Worm (Caenorhabditis elegans) whole organism, early embryonic: ENCODE results near the gene C35C5.10.

Experiments
- ama-1 ChIP-seq: fragments of 150-350 bp; optimal IDR thresholded peaks from 2 replicates; lab custom pipeline; 2014
- ceh-13 ChIP-seq: fragments of 200-800 bp; sonication (Bioruptor generic); optimal IDR thresholded peaks from 2 replicates; lab custom pipeline; 2018; ENCODE audit warnings: mild to moderate bottlenecking, missing genetic modification characterization, missing compliant biosample characterization
- hmbx-1 ChIP-seq: sonication (generic microtip); optimal IDR thresholded peaks from 2 replicates; lab custom pipeline; 2016; ENCODE audit warnings: mild to moderate bottlenecking, missing genetic modification characterization, missing compliant biosample characterization

ce11 chrX:11537240-11537764 lies 18.7 kb upstream of the C35C5.10 start, which contains the start of gene gcp-2.2:
- no peak for TF ChIP-seq hmbx-1 (tag; lab: Kevin White, UChicago)
- TF ChIP-seq ceh-13 (GFP tag; lab: Kevin White, UChicago), result no peak
- TF ChIP-seq ama-1 (lab: Kevin White, UChicago), result no peak
